Worm (Caenorhabditis elegans): ENCODE data around the gene nspb-7.

- TF ChIP-seq nhr-179 (tag; optimal IDR thresholded peaks at IDR 0.05) = no peak
- no peak for TF ChIP-seq gei-17 (GFP tag; optimal IDR thresholded peaks at IDR 0.05)
- TF ChIP-seq lin-35 (GFP tag; optimal IDR thresholded peaks at IDR 0.05) = no peak
- peak; percentile 60 for TF ChIP-seq ama-1 (optimal IDR thresholded peaks at IDR 0.05)
- TF ChIP-seq ama-1 (GFP tag; optimal IDR thresholded peaks at IDR 0.05) = no peak
- no peak for TF ChIP-seq snpc-1.3 (tag; optimal IDR thresholded peaks at IDR 0.05; ENCODE audit: insufficient read depth)
- TF ChIP-seq ceh-91 (GFP tag; IDR thresholded peaks at IDR 0.05) = no peak
Measured at ce11 chrII:14604261-14604660, 26.1 kb downstream of the nspb-7 start.

Data from whole organism, young adult.